Fruit fly (Drosophila melanogaster) whole organism, wandering third instar larva: ENCODE results near the gene snu.

Experiments
- Abd-B ChIP-seq: fragments of >200 bp; optimal IDR thresholded peaks from 2 replicates; lab custom pipeline; 2017; ENCODE audit warnings: missing biosample characterization, missing genetic modification characterization
- CG32264 ChIP-seq: fragments of 200-800 bp; sonication (Bioruptor generic); optimal IDR thresholded peaks from 2 replicates; lab custom pipeline; 2016; ENCODE audit warnings: missing biosample characterization, missing genetic modification characterization
- CG9705 ChIP-seq: fragments of 200-800 bp; sonication (Bioruptor generic); optimal IDR thresholded peaks from 2 replicates; lab custom pipeline; 2018; ENCODE audit warnings: missing biosample characterization, mild to moderate bottlenecking, missing genetic modification characterization
- CrebA ChIP-seq: fragments of 200-800 bp; sonication (Bioruptor generic); optimal IDR thresholded peaks from 2 replicates; lab custom pipeline; 2016; ENCODE audit warnings: missing biosample characterization, mild to moderate bottlenecking, missing genetic modification characterization, borderline replicate concordance
- Dfd ChIP-seq: fragments of >200 bp; optimal IDR thresholded peaks from 2 replicates; lab custom pipeline; 2017; ENCODE audit warnings: missing biosample characterization, missing genetic modification characterization
- Dif ChIP-seq: fragments of 200-275, 200-300 bp; sonication (Bioruptor generic); optimal IDR thresholded peaks from 2 replicates; lab custom pipeline; 2018; ENCODE audit warnings: missing biosample characterization, missing genetic modification characterization; ENCODE audit not compliant: partially characterized antibody
- GATAd ChIP-seq: sonication (Bioruptor generic); optimal IDR thresholded peaks from 2 replicates; lab custom pipeline; 2016; ENCODE audit warnings: missing biosample characterization, missing genetic modification characterization
- HLH106 ChIP-seq: fragments of 200-800 bp; optimal IDR thresholded peaks from 3 replicates; lab custom pipeline; 2019; ENCODE audit warnings: missing biosample characterization, mild to moderate bottlenecking, missing genetic modification characterization, moderate library complexity
- Hnf4 ChIP-seq: fragments of 200-800 bp; sonication (Bioruptor generic); optimal IDR thresholded peaks from 2 replicates; lab custom pipeline; 2016; ENCODE audit warnings: missing biosample characterization, mild to moderate bottlenecking, missing genetic modification characterization
- Hr78 ChIP-seq: fragments of >200 bp; optimal IDR thresholded peaks from 2 replicates; lab custom pipeline; 2017; ENCODE audit warnings: missing biosample characterization, missing genetic modification characterization
- Hr83 ChIP-seq: fragments of 200-300 bp; sonication (Bioruptor generic); optimal IDR thresholded peaks from 2 replicates; lab custom pipeline; 2016; ENCODE audit warnings: missing biosample characterization, mild to moderate bottlenecking, missing genetic modification characterization, moderate library complexity; ENCODE audit not compliant: poor library complexity, severe bottlenecking
- Jra ChIP-seq: sonication (Bioruptor generic); optimal IDR thresholded peaks from 2 replicates; lab custom pipeline; 2016; ENCODE audit warnings: missing biosample characterization, missing genetic modification characterization
- Mio ChIP-seq: sonication (Bioruptor generic); optimal IDR thresholded peaks from 2 replicates; lab custom pipeline; 2016; ENCODE audit warnings: missing biosample characterization, missing genetic modification characterization
- Myc ChIP-seq: fragments of >200 bp; optimal IDR thresholded peaks from 2 replicates; lab custom pipeline; 2017
- N ChIP-seq: fragments of >200 bp; optimal IDR thresholded peaks from 2 replicates; lab custom pipeline; 2018; ENCODE audit warnings: missing biosample characterization, missing external identifiers, missing genetic modification characterization
- OdsH ChIP-seq: fragments of 200-800 bp; sonication (Bioruptor generic); optimal IDR thresholded peaks from 2 replicates; lab custom pipeline; 2016; ENCODE audit warnings: missing biosample characterization, mild to moderate bottlenecking, missing genetic modification characterization
- Rel ChIP-seq, 2 experiments: fragments of 200-800 bp; sonication (Bioruptor generic) in 1 of 2; optimal IDR thresholded peaks; 2 replicates in 1 of 2; 3 replicates in 1 of 2; lab custom pipeline; 2016 to 2019; ENCODE audit warnings: mild to moderate bottlenecking in 2 of 2, missing biosample characterization in 2 of 2, missing genetic modification characterization in 2 of 2, moderate library complexity in 1 of 2
- Sp1 ChIP-seq: fragments of 200-800 bp; sonication (Bioruptor generic); optimal IDR thresholded peaks from 3 replicates; lab custom pipeline; 2019; ENCODE audit warnings: missing biosample characterization, mild to moderate bottlenecking, missing genetic modification characterization, moderate library complexity
- Vsx2 ChIP-seq: fragments of 200-300, 225-300 bp; sonication (Bioruptor generic); optimal IDR thresholded peaks from 2 replicates; lab custom pipeline; 2018; ENCODE audit warnings: missing biosample characterization, missing genetic modification characterization; ENCODE audit not compliant: partially characterized antibody
- br ChIP-seq: fragments of 200-800 bp; sonication (Bioruptor generic); optimal IDR thresholded peaks from 2 replicates; lab custom pipeline; 2016; ENCODE audit warnings: missing biosample characterization, missing genetic modification characterization
- brk ChIP-seq: fragments of 200-800 bp; sonication (Bioruptor generic); optimal IDR thresholded peaks from 2 replicates; lab custom pipeline; 2016; ENCODE audit warnings: missing biosample characterization, mild to moderate bottlenecking, missing genetic modification characterization
- dl ChIP-seq, 2 experiments: fragments of 175-275, 200-275 bp in 1 of 2; fragments of 200-275 bp in 1 of 2; sonication (Bioruptor generic); optimal IDR thresholded peaks; lab custom pipeline; 2018; ENCODE audit warnings: mild to moderate bottlenecking in 2 of 2, missing biosample characterization in 2 of 2, missing genetic modification characterization in 2 of 2, moderate library complexity in 2 of 2; ENCODE audit not compliant: partially characterized antibody in 2 of 2, insufficient read depth in 1 of 2
- dmrt93B ChIP-seq: fragments of 200-800 bp; sonication (Bioruptor generic); optimal IDR thresholded peaks from 2 replicates; lab custom pipeline; 2018; ENCODE audit warnings: missing biosample characterization, mild to moderate bottlenecking, missing genetic modification characterization
- dsf ChIP-seq: sonication (Bioruptor generic); optimal IDR thresholded peaks from 2 replicates; lab custom pipeline; 2016; ENCODE audit warnings: missing biosample characterization, missing genetic modification characterization, borderline replicate concordance
- ey ChIP-seq: fragments of 200-800 bp; sonication (Bioruptor generic); optimal IDR thresholded peaks from 2 replicates; lab custom pipeline; 2016; ENCODE audit warnings: missing biosample characterization, missing genetic modification characterization
- foxo ChIP-seq, 2 experiments: fragments of 200-800 bp; sonication (Bioruptor generic); optimal IDR thresholded peaks; 2 replicates in 1 of 2; 3 replicates in 1 of 2; lab custom pipeline; 2016 to 2017; ENCODE audit warnings: missing biosample characterization in 2 of 2, missing genetic modification characterization in 2 of 2
- fru ChIP-seq: fragments of 200-800 bp; sonication (Bioruptor generic); optimal IDR thresholded peaks from 3 replicates; lab custom pipeline; 2016; ENCODE audit warnings: missing biosample characterization, mild to moderate bottlenecking, missing genetic modification characterization
- h ChIP-seq: fragments of 200-800 bp; sonication (Bioruptor generic); optimal IDR thresholded peaks from 3 replicates; lab custom pipeline; 2016; ENCODE audit warnings: missing biosample characterization, mild to moderate bottlenecking, missing genetic modification characterization
- jim ChIP-seq: fragments of 175-275, 200-325 bp; sonication (Bioruptor generic); optimal IDR thresholded peaks from 2 replicates; lab custom pipeline; 2016; ENCODE audit warnings: missing biosample characterization, mild to moderate bottlenecking, missing genetic modification characterization
- lola ChIP-seq: fragments of >200 bp; optimal IDR thresholded peaks from 2 replicates; lab custom pipeline; 2017; ENCODE audit warnings: missing biosample characterization, missing genetic modification characterization
- pan ChIP-seq: fragments of >200 bp; optimal IDR thresholded peaks from 2 replicates; lab custom pipeline; 2017
- psq ChIP-seq: fragments of 200-800 bp; sonication (Bioruptor generic); optimal IDR thresholded peaks from 3 replicates; lab custom pipeline; 2017; ENCODE audit warnings: missing biosample characterization, mild to moderate bottlenecking, missing genetic modification characterization, moderate library complexity
- rgr ChIP-seq: fragments of 200-800 bp; sonication (Bioruptor generic); optimal IDR thresholded peaks from 3 replicates; lab custom pipeline; 2016; ENCODE audit warnings: missing biosample characterization, mild to moderate bottlenecking, missing genetic modification characterization
- sage ChIP-seq: fragments of 200-800 bp; sonication (Bioruptor generic); optimal IDR thresholded peaks from 2 replicates; lab custom pipeline; 2016; ENCODE audit warnings: missing biosample characterization, mild to moderate bottlenecking, missing genetic modification characterization
- sv ChIP-seq: fragments of 200-800 bp; sonication (Bioruptor generic); optimal IDR thresholded peaks from 3 replicates; lab custom pipeline; 2016; ENCODE audit warnings: missing biosample characterization, missing genetic modification characterization
- tai ChIP-seq: sonication (Bioruptor generic); optimal IDR thresholded peaks from 2 replicates; lab custom pipeline; 2016; ENCODE audit warnings: missing biosample characterization, missing genetic modification characterization
- usp ChIP-seq: fragments of >200 bp; optimal IDR thresholded peaks from 2 replicates; lab custom pipeline; 2017; ENCODE audit warnings: missing biosample characterization, missing genetic modification characterization
- woc ChIP-seq: sonication (Bioruptor generic); optimal IDR thresholded peaks from 2 replicates; lab custom pipeline; 2016; ENCODE audit warnings: missing biosample characterization, mild to moderate bottlenecking, missing genetic modification characterization

snu gene

DNA sequence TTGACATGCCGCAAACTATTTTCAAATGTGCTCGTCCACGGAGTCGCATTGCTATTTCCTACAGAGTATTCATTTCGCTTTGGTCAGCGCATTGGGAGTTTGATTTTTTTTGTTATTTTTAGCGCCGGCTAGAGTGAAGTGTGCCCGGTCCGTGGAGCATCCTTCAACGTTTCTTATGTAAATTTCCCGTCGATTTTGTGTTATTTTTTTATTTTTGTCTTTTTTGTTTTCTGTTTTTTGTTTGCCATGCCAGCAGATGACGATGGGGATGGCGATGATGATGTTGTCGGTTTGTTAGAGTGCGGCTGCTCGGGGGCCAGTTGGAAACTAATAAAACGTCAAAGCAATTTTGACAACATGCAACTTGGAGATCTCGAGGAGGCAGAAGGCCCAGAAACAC, 44.0 kb upstream of the snu start:
- TF ChIP-seq woc (GFP tag; lab: Kevin White, UChicago) (no peak), Rel (GFP tag; optimal IDR thresholded peaks at IDR 0.05; lab: Kevin White, UChicago) (no peak), Rel (tag; optimal IDR thresholded peaks at IDR 0.05; lab: Kevin White, UChicago) (no peak), dl (GFP tag; optimal IDR thresholded peaks at IDR 0.05; lab: Kevin White, UChicago; ENCODE audit: insufficient read depth in 1 of 2, partially characterized antibody in 2 of 2) (no peak)
- TF ChIP-seq, all 38 proteins: peak for 0

DNA sequence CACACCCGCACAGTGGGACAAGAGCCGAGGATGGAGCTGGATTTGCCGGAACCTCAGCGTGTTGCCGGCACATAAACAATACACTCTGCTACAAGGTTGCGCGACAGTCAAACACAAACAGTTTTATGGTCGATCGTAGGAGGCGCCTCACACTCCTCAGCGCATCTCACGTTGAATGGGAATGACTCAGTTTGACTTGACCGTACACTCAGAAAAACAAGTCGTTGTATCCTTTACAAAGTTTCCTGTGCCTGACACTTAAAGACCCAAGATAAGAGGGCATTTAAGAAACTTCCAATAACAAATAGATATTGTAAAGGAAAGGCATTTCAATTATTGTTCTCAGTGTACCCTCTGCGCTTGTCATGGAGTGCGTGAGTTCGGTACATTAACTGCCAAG, 43.1 kb upstream of the snu start:
- TF ChIP-seq Myc (lab: Kevin White, UChicago), result no peak
- peak; percentile 1 for TF ChIP-seq ey
- TF ChIP-seq psq (GFP tag; lab: Kevin White, UChicago), result peak; percentile 13
- peak; percentile 16 for TF ChIP-seq OdsH (GFP tag; lab: Kevin White, UChicago)
- TF ChIP-seq h, result peak; percentile 31
- TF ChIP-seq fru (GFP tag; lab: Kevin White, UChicago), result peak; percentile 52
- peak; percentile 26 for TF ChIP-seq Hnf4 (GFP tag; lab: Kevin White, UChicago)
- TF ChIP-seq GATAd, result no peak
- no peak for TF ChIP-seq Dfd (GFP tag; lab: Kevin White, UChicago)
- TF ChIP-seq br (GFP tag; lab: Kevin White, UChicago), result peak; percentile 37
- TF ChIP-seq foxo (GFP tag; optimal IDR thresholded peaks at IDR 0.05; lab: Kevin White, UChicago), result peak in 1 of 2 experiments; percentile 52

DNA sequence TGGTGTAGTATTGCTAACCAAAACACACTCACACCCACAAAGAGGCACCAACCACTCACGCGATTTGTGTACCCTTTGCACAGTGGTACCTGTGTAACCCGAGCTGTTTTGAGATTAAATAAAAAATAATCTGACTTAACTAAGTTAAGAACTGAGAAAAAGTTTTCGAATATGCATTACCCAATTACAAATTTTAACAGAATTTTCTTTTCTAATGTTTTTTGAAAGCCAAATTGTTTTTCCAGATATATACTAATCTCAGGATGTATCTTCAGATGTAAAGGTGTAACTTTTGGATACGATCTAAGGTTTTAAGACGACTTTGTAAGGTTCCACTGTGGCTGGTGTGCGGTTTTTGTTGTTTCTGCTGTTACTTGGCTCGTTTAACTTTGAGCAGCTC, 41.1 kb upstream of the snu start:
- peak in 1 of 2 experiments; percentile 62 for TF ChIP-seq foxo (GFP tag; optimal IDR thresholded peaks at IDR 0.05; lab: Kevin White, UChicago)
- no peak for TF ChIP-seq lola
- no peak for TF ChIP-seq dsf (GFP tag; lab: Kevin White, UChicago)
- no peak for TF ChIP-seq brk (GFP tag; lab: Kevin White, UChicago)
- TF ChIP-seq usp (GFP tag; lab: Kevin White, UChicago), result no peak
- no peak for TF ChIP-seq Vsx2
- no peak for TF ChIP-seq sage (GFP tag; lab: Kevin White, UChicago)
- no peak for TF ChIP-seq GATAd
- TF ChIP-seq psq (GFP tag; lab: Kevin White, UChicago), result peak; percentile 0
- TF ChIP-seq br (GFP tag; lab: Kevin White, UChicago), result peak; percentile 66
- TF ChIP-seq sv (GFP tag; lab: Kevin White, UChicago), result no peak
- peak; percentile 62 for TF ChIP-seq ey
- no peak for TF ChIP-seq Rel (GFP tag; optimal IDR thresholded peaks at IDR 0.05; lab: Kevin White, UChicago)
- TF ChIP-seq Rel (tag; optimal IDR thresholded peaks at IDR 0.05; lab: Kevin White, UChicago), result no peak
- TF ChIP-seq fru (GFP tag; lab: Kevin White, UChicago), result peak; percentile 69
- TF ChIP-seq Dfd (GFP tag; lab: Kevin White, UChicago), result no peak
- TF ChIP-seq HLH106, result peak; percentile 56
- no peak for TF ChIP-seq pan (lab: Kevin White, UChicago)
- TF ChIP-seq Dif (GFP tag; lab: Kevin White, UChicago), result no peak
- no peak for TF ChIP-seq N (GFP tag; lab: Kevin White, UChicago)
- no peak for TF ChIP-seq CrebA (GFP tag; lab: Kevin White, UChicago)
- no peak for TF ChIP-seq Hr83 (GFP tag; lab: Kevin White, UChicago)
- TF ChIP-seq tai (GFP tag; lab: Kevin White, UChicago), result peak; percentile 26
- peak; percentile 45 for TF ChIP-seq Hnf4 (GFP tag; lab: Kevin White, UChicago)
- TF ChIP-seq rgr (GFP tag; lab: Kevin White, UChicago), result peak; percentile 54
- no peak for TF ChIP-seq Hr78 (GFP tag; lab: Kevin White, UChicago)
- TF ChIP-seq OdsH (GFP tag; lab: Kevin White, UChicago), result peak; percentile 53
- TF ChIP-seq Myc (lab: Kevin White, UChicago), result no peak
- no peak for TF ChIP-seq jim (GFP tag; lab: Kevin White, UChicago)
- peak; percentile 19 for TF ChIP-seq dmrt93B (GFP tag; lab: Kevin White, UChicago)
- TF ChIP-seq woc (GFP tag; lab: Kevin White, UChicago), result peak; percentile 36
- TF ChIP-seq CG9705 (GFP tag; lab: Kevin White, UChicago), result no peak
- TF ChIP-seq CG32264 (GFP tag; lab: Kevin White, UChicago), result no peak
- TF ChIP-seq Abd-B, result no peak
- no peak for TF ChIP-seq dl (GFP tag; optimal IDR thresholded peaks at IDR 0.05; lab: Kevin White, UChicago; ENCODE audit: insufficient read depth in 1 of 2, partially characterized antibody in 2 of 2)
- TF ChIP-seq h, result peak; percentile 59
- peak; percentile 41 for TF ChIP-seq Sp1 (GFP tag; lab: Kevin White, UChicago)
- peak; percentile 4 for TF ChIP-seq Jra (GFP tag; lab: Kevin White, UChicago)
- TF ChIP-seq Mio, result no peak
